Worm (Caenorhabditis elegans): ENCODE results near the gene acs-1.

DNA sequence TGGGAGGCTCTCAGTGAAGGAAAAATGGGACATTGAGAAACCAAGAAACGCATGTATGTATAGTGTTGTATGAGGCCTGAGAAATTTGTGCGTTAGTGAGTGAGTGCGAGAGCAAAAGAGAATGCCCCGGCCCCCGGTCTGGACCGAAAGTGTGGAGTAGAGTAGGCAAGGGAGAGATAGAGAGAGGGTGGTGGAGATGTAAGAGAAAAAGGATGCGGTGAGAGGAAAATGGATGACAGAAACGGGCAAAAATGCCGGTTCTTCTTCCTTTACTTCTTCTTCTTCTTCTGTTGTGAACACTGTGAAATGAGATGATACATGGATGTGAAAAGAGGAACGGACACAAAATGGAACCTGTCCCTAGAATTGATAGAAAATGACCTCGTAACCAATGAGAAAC is 13.5 kb downstream of the acs-1 start:
- no peak for TF ChIP-seq ama-1 (optimal IDR thresholded peaks at IDR 0.05)
- no peak for TF ChIP-seq lin-13 (GFP tag; optimal IDR thresholded peaks at IDR 0.05)
- no peak for TF ChIP-seq nhr-77 (tag; optimal IDR thresholded peaks at IDR 0.05)
- no peak for TF ChIP-seq unc-39 (tag; optimal IDR thresholded peaks at IDR 0.05)
- no peak for TF ChIP-seq ceh-82 (tag; optimal IDR thresholded peaks at IDR 0.05)

All from whole organism, L2 larva.